Fruit fly (Drosophila melanogaster) whole organism, prepupa: ENCODE measurements around the gene CG42693.

Source experiments
- CG10669 ChIP-seq: fragments of 200-800 bp; sonication (Bioruptor generic); optimal IDR thresholded peaks from 3 replicates; lab custom pipeline; 2018; ENCODE audit warnings: missing biosample characterization, mild to moderate bottlenecking, missing genetic modification characterization, moderate library complexity
- CG11294 ChIP-seq: fragments of 200-800 bp; sonication (Bioruptor generic); IDR thresholded peaks from 2 replicates; pipeline ENCODE4 v1.3.6; 2022; ENCODE audit warnings: missing biosample characterization, missing genetic modification characterization
- CG11762 ChIP-seq: fragments of 200-800 bp; sonication (Bioruptor generic); optimal IDR thresholded peaks from 3 replicates; lab custom pipeline; 2016; ENCODE audit warnings: missing biosample characterization, missing genetic modification characterization; ENCODE audit not compliant: insufficient read depth
- CG11902 ChIP-seq: fragments of 200-800 bp; sonication (Bioruptor generic); optimal IDR thresholded peaks from 3 replicates; lab custom pipeline; 2016; ENCODE audit warnings: missing biosample characterization, missing genetic modification characterization
- CG15336 ChIP-seq: fragments of 200-800 bp; sonication (Bioruptor generic); IDR thresholded peaks from 2 replicates; pipeline ENCODE4 v1.3.6; 2022; ENCODE audit warnings: missing biosample characterization, missing genetic modification characterization
- CG1621 ChIP-seq: fragments of 200-800 bp; sonication (Bioruptor generic); optimal IDR thresholded peaks from 3 replicates; lab custom pipeline; 2018; ENCODE audit warnings: missing biosample characterization, mild to moderate bottlenecking, missing genetic modification characterization
- CG34406 ChIP-seq: fragments of 200-800 bp; sonication (Bioruptor generic); optimal IDR thresholded peaks from 3 replicates; lab custom pipeline; 2016; ENCODE audit warnings: missing biosample characterization, missing genetic modification characterization
- CG3919 ChIP-seq: fragments of 200-800 bp; sonication (Bioruptor generic); optimal IDR thresholded peaks from 3 replicates; lab custom pipeline; 2016; ENCODE audit warnings: missing biosample characterization, missing genetic modification characterization
- CG6163 ChIP-seq: fragments of 200-800 bp; sonication (Bioruptor generic); IDR thresholded peaks from 3 replicates; pipeline ENCODE4 v1.3.6; 2022; ENCODE audit warnings: missing biosample characterization, missing genetic modification characterization
- CG6276 ChIP-seq: fragments of 200-800 bp; sonication (Bioruptor generic); optimal IDR thresholded peaks from 2 replicates; lab custom pipeline; 2017; ENCODE audit warnings: missing biosample characterization, mild to moderate bottlenecking, missing genetic modification characterization
- CG7368 ChIP-seq: fragments of 200-800 bp; sonication (Bioruptor generic); optimal IDR thresholded peaks from 3 replicates; lab custom pipeline; 2016; ENCODE audit warnings: missing biosample characterization, missing genetic modification characterization
- CG8319 ChIP-seq: fragments of 200-800 bp; sonication (Bioruptor generic); optimal IDR thresholded peaks from 3 replicates; lab custom pipeline; 2016; ENCODE audit warnings: missing biosample characterization, missing genetic modification characterization
- CG8632 ChIP-seq: fragments of 200-800 bp; sonication (Bioruptor generic); optimal IDR thresholded peaks from 3 replicates; lab custom pipeline; 2016; ENCODE audit warnings: missing biosample characterization, missing genetic modification characterization
- CG9139 ChIP-seq: fragments of 200-800 bp; sonication (Bioruptor generic); optimal IDR thresholded peaks from 3 replicates; lab custom pipeline; 2017; ENCODE audit warnings: missing biosample characterization, mild to moderate bottlenecking, missing genetic modification characterization
- Eip78C ChIP-seq: fragments of 200-800 bp; sonication (Bioruptor generic); peaks from one replicate; lab custom pipeline; 2016; ENCODE audit warnings: missing biosample characterization, missing genetic modification characterization
- Eip93F ChIP-seq: fragments of 200-800 bp; sonication (Bioruptor generic); optimal IDR thresholded peaks from 2 replicates; lab custom pipeline; 2016; ENCODE audit warnings: missing biosample characterization, mild to moderate bottlenecking, missing genetic modification characterization
- Ets21C ChIP-seq: fragments of 200-800 bp; sonication (Bioruptor generic); optimal IDR thresholded peaks from 3 replicates; lab custom pipeline; 2016; ENCODE audit warnings: missing biosample characterization, missing genetic modification characterization
- Hr38 ChIP-seq: sonication (Bioruptor generic); optimal IDR thresholded peaks from 2 replicates; lab custom pipeline; 2016; ENCODE audit warnings: missing biosample characterization, missing genetic modification characterization
- OdsH ChIP-seq: fragments of 200-800 bp; sonication (Bioruptor generic); optimal IDR thresholded peaks from 3 replicates; lab custom pipeline; 2016; ENCODE audit warnings: missing biosample characterization, missing genetic modification characterization
- Smox ChIP-seq: fragments of 200-800 bp; sonication (Bioruptor generic); optimal IDR thresholded peaks from 3 replicates; lab custom pipeline; 2016; ENCODE audit warnings: missing biosample characterization, missing genetic modification characterization
- Sox14 ChIP-seq: fragments of 200-800 bp; sonication (Bioruptor generic); optimal IDR thresholded peaks from 3 replicates; lab custom pipeline; 2016; ENCODE audit warnings: missing biosample characterization, missing genetic modification characterization
- Sox15 ChIP-seq: fragments of 200-800 bp; sonication (Bioruptor generic); optimal IDR thresholded peaks from 3 replicates; lab custom pipeline; 2016; ENCODE audit warnings: missing biosample characterization, missing genetic modification characterization
- achi ChIP-seq: fragments of 200-800 bp; sonication (Bioruptor generic); optimal IDR thresholded peaks from 3 replicates; lab custom pipeline; 2016; ENCODE audit warnings: missing biosample characterization, missing genetic modification characterization
- cyc ChIP-seq: fragments of 200-800 bp; sonication (Bioruptor generic); optimal IDR thresholded peaks from 3 replicates; lab custom pipeline; 2016; ENCODE audit warnings: missing biosample characterization, missing genetic modification characterization
- dsx ChIP-seq: fragments of 200-800 bp; optimal IDR thresholded peaks from 3 replicates; lab custom pipeline; 2019; ENCODE audit warnings: missing biosample characterization, mild to moderate bottlenecking, missing genetic modification characterization, moderate library complexity; ENCODE audit not compliant: poor library complexity, severe bottlenecking
- eg ChIP-seq: fragments of 200-800 bp; sonication (Bioruptor generic); IDR thresholded peaks from 3 replicates; pipeline ENCODE4 v1.3.6; 2022; ENCODE audit warnings: missing biosample characterization, missing genetic modification characterization
- fd85E ChIP-seq: fragments of 200-800 bp; sonication (Bioruptor generic); optimal IDR thresholded peaks from 3 replicates; lab custom pipeline; 2016; ENCODE audit warnings: missing biosample characterization, missing genetic modification characterization
- lz ChIP-seq: fragments of 200-800 bp; sonication (Bioruptor generic); optimal IDR thresholded peaks from 3 replicates; lab custom pipeline; 2016; ENCODE audit warnings: missing biosample characterization, missing genetic modification characterization
- pdm3 ChIP-seq: fragments of 200-800 bp; sonication (Bioruptor generic); optimal IDR thresholded peaks from 3 replicates; lab custom pipeline; 2016; ENCODE audit warnings: missing biosample characterization, missing genetic modification characterization
- spab ChIP-seq: fragments of 200-800 bp; sonication (Bioruptor generic); optimal IDR thresholded peaks from 2 replicates; lab custom pipeline; 2017; ENCODE audit warnings: missing biosample characterization, mild to moderate bottlenecking, missing genetic modification characterization, missing genetic modification reagents
- ss ChIP-seq, 2 experiments: fragments of 200-800 bp; sonication (Bioruptor generic); optimal IDR thresholded peaks; 2 replicates in 1 of 2; 3 replicates in 1 of 2; lab custom pipeline; 2017 to 2018; ENCODE audit warnings: mild to moderate bottlenecking in 2 of 2, missing biosample characterization in 2 of 2, missing genetic modification characterization in 2 of 2, moderate library complexity in 1 of 2
- svp ChIP-seq: fragments of 200-800 bp; sonication (Bioruptor generic); peaks from one replicate; lab custom pipeline; 2016; ENCODE audit warnings: missing biosample characterization, missing genetic modification characterization
- vri ChIP-seq: fragments of 200-800 bp; sonication (Bioruptor generic); optimal IDR thresholded peaks from 3 replicates; lab custom pipeline; 2016; ENCODE audit warnings: missing biosample characterization, mild to moderate bottlenecking, missing genetic modification characterization

CG42693 gene

DNA sequence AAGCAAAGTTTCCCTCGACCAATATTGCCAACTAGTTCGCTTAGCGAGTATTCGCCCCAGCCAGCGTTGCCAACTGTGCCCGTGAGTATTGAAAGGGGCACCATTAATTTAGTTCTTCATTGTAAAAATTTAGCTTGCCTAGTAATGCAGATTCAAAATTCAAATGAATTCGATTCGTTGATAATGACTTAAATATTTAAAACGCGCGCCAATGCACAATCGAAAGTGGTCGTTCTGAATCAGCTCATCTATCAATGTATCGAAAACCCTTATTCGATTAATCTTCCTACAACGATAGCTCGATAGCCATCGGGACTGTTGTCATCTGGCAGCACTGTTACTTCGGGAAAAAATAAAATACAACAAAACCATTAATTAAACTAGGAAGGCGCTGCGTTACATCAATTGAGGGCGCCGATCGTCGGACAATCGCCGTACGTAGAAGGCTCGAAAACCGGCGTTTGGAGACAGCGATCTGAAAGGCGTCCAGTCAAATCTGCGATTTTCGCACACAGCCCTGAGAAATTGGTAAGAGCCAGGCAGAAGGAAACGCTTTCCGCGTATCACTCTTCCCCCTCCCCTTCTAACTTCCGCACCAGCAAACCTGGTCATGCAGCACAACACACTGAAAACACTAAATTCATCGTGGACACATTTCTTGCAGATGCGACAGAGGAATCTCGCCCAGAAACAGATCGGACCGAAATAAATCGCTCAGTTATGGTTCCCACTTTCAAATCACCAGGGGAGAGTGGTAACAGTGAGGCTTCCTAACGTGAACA lies 38.8 kb downstream of the CG42693 start, which contains the start of gene Zmynd8 (continued):
- TF ChIP-seq CG15336 (GFP tag; lab: Robert Waterston, UW): peak; percentile 11; the same call in 1 of the 2 replicates
- TF ChIP-seq fd85E (GFP tag; lab: Kevin White, UChicago): no peak
- TF ChIP-seq CG6276 (GFP tag; lab: Kevin White, UChicago): no peak
- TF ChIP-seq lz: no peak
- TF ChIP-seq Hr38 (GFP tag; lab: Kevin White, UChicago): no peak
- no peak for TF ChIP-seq CG11294 (GFP tag; lab: Robert Waterston, UW)
- no peak for TF ChIP-seq CG3919 (GFP tag; lab: Kevin White, UChicago)
- no peak for TF ChIP-seq Eip93F
- no peak for TF ChIP-seq Smox (GFP tag; lab: Kevin White, UChicago)
- no peak for TF ChIP-seq eg (GFP tag; lab: Robert Waterston, UW)
- peak; percentile 2 for TF ChIP-seq CG1621 (tag; lab: Kevin White, UChicago)
- TF ChIP-seq achi (GFP tag; lab: Kevin White, UChicago): no peak
- no peak for TF ChIP-seq dsx
- no peak for TF ChIP-seq spab (GFP tag; lab: Kevin White, UChicago)
- TF ChIP-seq Eip78C (GFP tag; lab: Kevin White, UChicago): peak; percentile 66
- TF ChIP-seq vri (GFP tag; lab: Kevin White, UChicago): no peak
- TF ChIP-seq CG8319: no peak
- no peak for TF ChIP-seq CG6163 (GFP tag; lab: Robert Waterston, UW)
- no peak for TF ChIP-seq CG11902
- TF ChIP-seq CG7368 (GFP tag; lab: Kevin White, UChicago): no peak
- TF ChIP-seq pdm3 (GFP tag; lab: Kevin White, UChicago): no peak
- no peak for TF ChIP-seq CG11762

DNA sequence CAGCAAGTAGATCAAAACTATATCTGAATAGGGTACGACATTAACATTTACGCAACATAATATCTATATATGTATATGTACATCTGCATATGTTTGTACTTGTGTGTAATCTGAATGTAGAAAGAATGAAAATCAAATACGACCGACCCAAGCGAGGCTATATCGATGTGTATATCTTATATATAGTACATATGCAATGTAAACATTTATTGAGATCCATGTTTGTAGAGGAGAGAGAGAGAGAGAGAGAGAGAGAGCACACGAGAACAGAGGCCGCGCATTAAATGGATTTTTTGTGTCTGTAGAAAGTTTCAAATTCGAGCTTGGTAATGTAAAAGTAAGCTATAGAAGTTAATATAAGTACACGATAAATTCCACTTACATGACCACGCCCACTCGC lies 45.4 kb downstream of the CG42693 start:
- TF ChIP-seq CG7368 (GFP tag; lab: Kevin White, UChicago) (no peak), svp (GFP tag; lab: Kevin White, UChicago) (peak; percentile 35), CG8632 (GFP tag; lab: Kevin White, UChicago) (no peak), CG10669 (GFP tag; lab: Kevin White, UChicago) (no peak), CG9139 (GFP tag; lab: Kevin White, UChicago) (no peak), vri (GFP tag; lab: Kevin White, UChicago) (no peak), CG6163 (GFP tag; lab: Robert Waterston, UW) (0 out of 3 replicates have a peak, but pooled peaks have one; percentile 20), Sox15 (GFP tag; lab: Kevin White, UChicago) (no peak), Hr38 (GFP tag; lab: Kevin White, UChicago) (no peak), Eip78C (GFP tag; lab: Kevin White, UChicago) (peak; percentile 79), pdm3 (GFP tag; lab: Kevin White, UChicago) (no peak), Sox14 (no peak), CG6276 (GFP tag; lab: Kevin White, UChicago) (no peak), Ets21C (GFP tag; lab: Kevin White, UChicago) (no peak), cyc (GFP tag; lab: Kevin White, UChicago) (no peak), OdsH (GFP tag; lab: Kevin White, UChicago) (no peak), Eip93F (no peak), ss (GFP tag; optimal IDR thresholded peaks at IDR 0.05; lab: Kevin White, UChicago) (peak in 1 of 2 experiments; percentile 20), CG34406 (GFP tag; lab: Kevin White, UChicago) (no peak)
- TF ChIP-seq, all 60 proteins: peak for 4
